Fruit fly (Drosophila melanogaster) Kc167 (cell line): Measurements from ENCODE around the gene tbrd-1.

Source experiments
- Sin3A ChIP-seq: fragments of >200 bp; optimal IDR thresholded peaks from 2 replicates; lab custom pipeline; 2018; ENCODE audit warnings: missing external identifiers
- h ChIP-seq: fragments of >200 bp; optimal IDR thresholded peaks from 3 replicates; lab custom pipeline; 2018; ENCODE audit warnings: missing external identifiers
- insv ChIP-seq: fragments of >200 bp; optimal IDR thresholded peaks from 3 replicates; lab custom pipeline; 2018; ENCODE audit warnings: missing external identifiers
- psq ChIP-seq: fragments of >200 bp; optimal IDR thresholded peaks from 2 replicates; lab custom pipeline; 2017; ENCODE audit warnings: missing external identifiers
- ttk ChIP-seq: sonication (Bioruptor generic); optimal IDR thresholded peaks from 2 replicates; lab custom pipeline; 2017; ENCODE audit warnings: missing external identifiers

DNA sequence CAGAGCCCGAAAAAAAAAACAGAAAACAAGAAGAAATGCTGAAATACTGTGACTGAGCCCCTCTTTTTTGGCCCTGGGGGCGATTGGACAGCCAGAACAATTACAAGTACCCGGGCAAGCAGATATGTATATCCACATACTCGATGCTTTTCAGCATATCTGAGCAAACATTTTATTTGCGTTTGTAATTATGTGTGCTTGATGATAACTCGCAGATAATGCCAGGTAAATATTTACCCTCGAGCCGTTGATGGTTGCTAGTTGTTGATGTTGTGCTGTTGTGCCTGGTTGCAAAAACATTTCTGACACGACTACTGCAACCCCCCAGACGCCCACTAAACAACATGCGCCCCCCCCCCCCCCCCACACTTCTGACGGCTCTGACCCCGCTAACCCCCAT lies 26.0 kb upstream of the tbrd-1 start:
- TF ChIP-seq psq (lab: Kevin White, UChicago): no peak
- no peak for TF ChIP-seq insv (lab: Kevin White, UChicago)
- TF ChIP-seq h (lab: Kevin White, UChicago): no peak
- TF ChIP-seq Sin3A (lab: Kevin White, UChicago): no peak
- TF ChIP-seq ttk (lab: Kevin White, UChicago): no peak
